Fruit fly (Drosophila melanogaster) whole organism, wandering third instar larva: ENCODE data around the gene CG34276.

ENCODE experiments used
- Abd-B ChIP-seq: fragments of >200 bp; optimal IDR thresholded peaks from 2 replicates; lab custom pipeline; 2017; ENCODE audit warnings: missing biosample characterization, missing genetic modification characterization
- CG9705 ChIP-seq: fragments of 200-800 bp; sonication (Bioruptor generic); optimal IDR thresholded peaks from 2 replicates; lab custom pipeline; 2018; ENCODE audit warnings: missing biosample characterization, mild to moderate bottlenecking, missing genetic modification characterization
- CrebA ChIP-seq: fragments of 200-800 bp; sonication (Bioruptor generic); optimal IDR thresholded peaks from 2 replicates; lab custom pipeline; 2016; ENCODE audit warnings: missing biosample characterization, mild to moderate bottlenecking, missing genetic modification characterization, borderline replicate concordance
- Dfd ChIP-seq: fragments of >200 bp; optimal IDR thresholded peaks from 2 replicates; lab custom pipeline; 2017; ENCODE audit warnings: missing biosample characterization, missing genetic modification characterization
- Dif ChIP-seq: fragments of 200-275, 200-300 bp; sonication (Bioruptor generic); optimal IDR thresholded peaks from 2 replicates; lab custom pipeline; 2018; ENCODE audit warnings: missing biosample characterization, missing genetic modification characterization; ENCODE audit not compliant: partially characterized antibody
- GATAd ChIP-seq: sonication (Bioruptor generic); optimal IDR thresholded peaks from 2 replicates; lab custom pipeline; 2016; ENCODE audit warnings: missing biosample characterization, missing genetic modification characterization
- HLH106 ChIP-seq: fragments of 200-800 bp; optimal IDR thresholded peaks from 3 replicates; lab custom pipeline; 2019; ENCODE audit warnings: missing biosample characterization, mild to moderate bottlenecking, missing genetic modification characterization, moderate library complexity
- Hnf4 ChIP-seq: fragments of 200-800 bp; sonication (Bioruptor generic); optimal IDR thresholded peaks from 2 replicates; lab custom pipeline; 2016; ENCODE audit warnings: missing biosample characterization, mild to moderate bottlenecking, missing genetic modification characterization
- Hr83 ChIP-seq: fragments of 200-300 bp; sonication (Bioruptor generic); optimal IDR thresholded peaks from 2 replicates; lab custom pipeline; 2016; ENCODE audit warnings: missing biosample characterization, mild to moderate bottlenecking, missing genetic modification characterization, moderate library complexity; ENCODE audit not compliant: poor library complexity, severe bottlenecking
- Jra ChIP-seq: sonication (Bioruptor generic); optimal IDR thresholded peaks from 2 replicates; lab custom pipeline; 2016; ENCODE audit warnings: missing biosample characterization, missing genetic modification characterization
- Mio ChIP-seq: sonication (Bioruptor generic); optimal IDR thresholded peaks from 2 replicates; lab custom pipeline; 2016; ENCODE audit warnings: missing biosample characterization, missing genetic modification characterization
- Myc ChIP-seq: fragments of >200 bp; optimal IDR thresholded peaks from 2 replicates; lab custom pipeline; 2017
- N ChIP-seq: fragments of >200 bp; optimal IDR thresholded peaks from 2 replicates; lab custom pipeline; 2018; ENCODE audit warnings: missing biosample characterization, missing external identifiers, missing genetic modification characterization
- OdsH ChIP-seq: fragments of 200-800 bp; sonication (Bioruptor generic); optimal IDR thresholded peaks from 2 replicates; lab custom pipeline; 2016; ENCODE audit warnings: missing biosample characterization, mild to moderate bottlenecking, missing genetic modification characterization
- Rel ChIP-seq, 2 experiments: fragments of 200-800 bp; sonication (Bioruptor generic) in 1 of 2; optimal IDR thresholded peaks; 2 replicates in 1 of 2; 3 replicates in 1 of 2; lab custom pipeline; 2016 to 2019; ENCODE audit warnings: mild to moderate bottlenecking in 2 of 2, missing biosample characterization in 2 of 2, missing genetic modification characterization in 2 of 2, moderate library complexity in 1 of 2
- Vsx2 ChIP-seq: fragments of 200-300, 225-300 bp; sonication (Bioruptor generic); optimal IDR thresholded peaks from 2 replicates; lab custom pipeline; 2018; ENCODE audit warnings: missing biosample characterization, missing genetic modification characterization; ENCODE audit not compliant: partially characterized antibody
- br ChIP-seq: fragments of 200-800 bp; sonication (Bioruptor generic); optimal IDR thresholded peaks from 2 replicates; lab custom pipeline; 2016; ENCODE audit warnings: missing biosample characterization, missing genetic modification characterization
- brk ChIP-seq: fragments of 200-800 bp; sonication (Bioruptor generic); optimal IDR thresholded peaks from 2 replicates; lab custom pipeline; 2016; ENCODE audit warnings: missing biosample characterization, mild to moderate bottlenecking, missing genetic modification characterization
- dl ChIP-seq, 2 experiments: fragments of 175-275, 200-275 bp in 1 of 2; fragments of 200-275 bp in 1 of 2; sonication (Bioruptor generic); optimal IDR thresholded peaks; lab custom pipeline; 2018; ENCODE audit warnings: mild to moderate bottlenecking in 2 of 2, missing biosample characterization in 2 of 2, missing genetic modification characterization in 2 of 2, moderate library complexity in 2 of 2; ENCODE audit not compliant: partially characterized antibody in 2 of 2, insufficient read depth in 1 of 2
- dmrt93B ChIP-seq: fragments of 200-800 bp; sonication (Bioruptor generic); optimal IDR thresholded peaks from 2 replicates; lab custom pipeline; 2018; ENCODE audit warnings: missing biosample characterization, mild to moderate bottlenecking, missing genetic modification characterization
- dsf ChIP-seq: sonication (Bioruptor generic); optimal IDR thresholded peaks from 2 replicates; lab custom pipeline; 2016; ENCODE audit warnings: missing biosample characterization, missing genetic modification characterization, borderline replicate concordance
- ey ChIP-seq: fragments of 200-800 bp; sonication (Bioruptor generic); optimal IDR thresholded peaks from 2 replicates; lab custom pipeline; 2016; ENCODE audit warnings: missing biosample characterization, missing genetic modification characterization
- foxo ChIP-seq, 2 experiments: fragments of 200-800 bp; sonication (Bioruptor generic); optimal IDR thresholded peaks; 2 replicates in 1 of 2; 3 replicates in 1 of 2; lab custom pipeline; 2016 to 2017; ENCODE audit warnings: missing biosample characterization in 2 of 2, missing genetic modification characterization in 2 of 2
- fru ChIP-seq: fragments of 200-800 bp; sonication (Bioruptor generic); optimal IDR thresholded peaks from 3 replicates; lab custom pipeline; 2016; ENCODE audit warnings: missing biosample characterization, mild to moderate bottlenecking, missing genetic modification characterization
- h ChIP-seq: fragments of 200-800 bp; sonication (Bioruptor generic); optimal IDR thresholded peaks from 3 replicates; lab custom pipeline; 2016; ENCODE audit warnings: missing biosample characterization, mild to moderate bottlenecking, missing genetic modification characterization
- jim ChIP-seq: fragments of 175-275, 200-325 bp; sonication (Bioruptor generic); optimal IDR thresholded peaks from 2 replicates; lab custom pipeline; 2016; ENCODE audit warnings: missing biosample characterization, mild to moderate bottlenecking, missing genetic modification characterization
- lola ChIP-seq: fragments of >200 bp; optimal IDR thresholded peaks from 2 replicates; lab custom pipeline; 2017; ENCODE audit warnings: missing biosample characterization, missing genetic modification characterization
- pan ChIP-seq: fragments of >200 bp; optimal IDR thresholded peaks from 2 replicates; lab custom pipeline; 2017
- rgr ChIP-seq: fragments of 200-800 bp; sonication (Bioruptor generic); optimal IDR thresholded peaks from 3 replicates; lab custom pipeline; 2016; ENCODE audit warnings: missing biosample characterization, mild to moderate bottlenecking, missing genetic modification characterization
- tai ChIP-seq: sonication (Bioruptor generic); optimal IDR thresholded peaks from 2 replicates; lab custom pipeline; 2016; ENCODE audit warnings: missing biosample characterization, missing genetic modification characterization
- usp ChIP-seq: fragments of >200 bp; optimal IDR thresholded peaks from 2 replicates; lab custom pipeline; 2017; ENCODE audit warnings: missing biosample characterization, missing genetic modification characterization

Gene CG34276

dm6 chr3R:15920751-15921156 lies 4.7 kb upstream of the CG34276 start, which contains the start of gene Fbxl7:
Gene Fbxl7 (plus strand): TSS chr3R:15920898.
- peak; percentile 56 for TF ChIP-seq Jra (GFP tag; lab: Kevin White, UChicago)
- no peak for TF ChIP-seq pan (lab: Kevin White, UChicago)
- TF ChIP-seq Myc (lab: Kevin White, UChicago): no peak
- TF ChIP-seq dl (GFP tag; optimal IDR thresholded peaks at IDR 0.05; lab: Kevin White, UChicago; ENCODE audit: insufficient read depth in 1 of 2, partially characterized antibody in 2 of 2): peak; percentile 55 to 72
- TF ChIP-seq CrebA (GFP tag; lab: Kevin White, UChicago): peak; percentile 2
- TF ChIP-seq brk (GFP tag; lab: Kevin White, UChicago): no peak
- no peak for TF ChIP-seq Abd-B (GFP tag; lab: Kevin White, UChicago)
- TF ChIP-seq dmrt93B (GFP tag; lab: Kevin White, UChicago): no peak
- no peak for TF ChIP-seq GATAd (GFP tag; lab: Kevin White, UChicago)
- TF ChIP-seq Mio (GFP tag; lab: Kevin White, UChicago): no peak
- no peak for TF ChIP-seq dsf (GFP tag; lab: Kevin White, UChicago)
- no peak for TF ChIP-seq jim (GFP tag; lab: Kevin White, UChicago)
- TF ChIP-seq Rel (GFP tag; optimal IDR thresholded peaks at IDR 0.05; lab: Kevin White, UChicago): no peak
- TF ChIP-seq Rel (tag; optimal IDR thresholded peaks at IDR 0.05; lab: Kevin White, UChicago): peak; percentile 11
- TF ChIP-seq Dfd (GFP tag; lab: Kevin White, UChicago): peak; percentile 34
- no peak for TF ChIP-seq Vsx2 (GFP tag; lab: Kevin White, UChicago)
- TF ChIP-seq h (GFP tag; lab: Kevin White, UChicago): peak; percentile 48
- TF ChIP-seq fru (GFP tag; lab: Kevin White, UChicago): peak; percentile 15
- peak; percentile 46 for TF ChIP-seq Dif (GFP tag; lab: Kevin White, UChicago)
- TF ChIP-seq Hr83 (GFP tag; lab: Kevin White, UChicago): peak; percentile 78
- TF ChIP-seq foxo (GFP tag; optimal IDR thresholded peaks at IDR 0.05; lab: Kevin White, UChicago): peak in 1 of 2 experiments; percentile 8
- no peak for TF ChIP-seq Hnf4 (GFP tag; lab: Kevin White, UChicago)
- TF ChIP-seq N (GFP tag; lab: Kevin White, UChicago): no peak
- no peak for TF ChIP-seq lola
- TF ChIP-seq rgr (GFP tag; lab: Kevin White, UChicago): peak; percentile 8
- TF ChIP-seq br (GFP tag; lab: Kevin White, UChicago): no peak

- TF ChIP-seq tai (GFP tag; lab: Kevin White, UChicago) (no peak), lola (no peak), usp (GFP tag; lab: Kevin White, UChicago) (no peak), HLH106 (tag; lab: Kevin White, UChicago) (no peak)
Observed at dm6 chr3R:15921747-15922146, 3.7 kb upstream of the CG34276 start.

dm6 chr3R:15922622-15923574 lies 2.5 kb upstream of the CG34276 start:
- TF ChIP-seq ey (GFP tag; lab: Kevin White, UChicago) (no peak), fru (GFP tag; lab: Kevin White, UChicago) (no peak), CG9705 (no peak), OdsH (no peak), dmrt93B (GFP tag; lab: Kevin White, UChicago) (no peak), Dfd (GFP tag; lab: Kevin White, UChicago) (no peak), Abd-B (GFP tag; lab: Kevin White, UChicago) (no peak), h (GFP tag; lab: Kevin White, UChicago) (no peak), HLH106 (tag; lab: Kevin White, UChicago) (no peak), Mio (GFP tag; lab: Kevin White, UChicago) (no peak), br (GFP tag; lab: Kevin White, UChicago) (no peak), Dif (GFP tag; lab: Kevin White, UChicago) (no peak)

dm6 chr3R:15925939-15926338 lies 510 bp downstream of the CG34276 start:
- no peak for TF ChIP-seq tai (GFP tag; lab: Kevin White, UChicago)
